Fruit fly (Drosophila melanogaster): ENCODE data around the gene CG5953.
A peak's percentile ranks its signal among the peaks of the same experiment; 100 is the strongest.

Gene CG5953

DNA sequence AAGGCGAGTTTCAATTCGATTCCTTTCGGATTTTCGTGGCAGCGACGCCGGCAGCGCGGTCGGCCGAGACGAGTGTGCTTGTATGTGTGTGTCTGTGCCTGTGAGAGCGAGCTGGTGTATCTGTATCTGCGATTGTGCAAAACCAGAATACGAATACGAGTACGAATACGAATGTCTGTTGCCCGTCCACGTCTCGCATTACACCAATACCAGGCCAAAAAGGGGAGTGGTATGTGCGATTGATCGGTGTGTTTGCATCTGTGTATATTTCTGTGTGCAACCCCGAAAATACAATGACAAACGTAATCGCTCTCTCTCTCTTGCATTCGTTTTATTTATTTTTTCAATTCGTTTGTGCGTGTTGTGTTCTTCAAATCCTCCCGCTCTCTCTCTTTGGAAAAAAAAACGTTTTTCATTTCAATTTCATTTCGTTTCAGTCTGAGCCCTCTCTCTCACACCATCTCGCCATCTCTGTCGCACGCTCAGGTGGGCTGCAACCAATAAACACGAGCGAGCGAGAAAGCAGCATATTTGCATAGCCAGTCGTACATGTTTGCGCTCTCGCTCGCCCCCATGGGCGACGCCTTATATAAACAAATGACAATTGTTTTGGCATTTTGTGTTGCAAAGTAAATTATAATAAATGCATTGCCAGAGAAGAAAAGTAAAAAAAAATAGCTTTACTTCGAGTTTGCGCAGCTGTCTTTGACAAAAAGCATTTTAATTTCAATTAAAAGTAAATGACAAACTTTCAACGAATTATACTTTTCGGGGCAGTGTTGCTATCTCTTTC, 46.5 kb downstream of the CG5953 start (continued):
- TF ChIP-seq CG4730 (GFP tag; IDR thresholded peaks at IDR 0.05) (no peak), CG2875 (GFP tag; optimal IDR thresholded peaks at IDR 0.05) (no peak), stwl (tag; optimal IDR thresholded peaks at IDR 0.05) (peak; percentile 11), tio (GFP tag; optimal IDR thresholded peaks at IDR 0.05) (peak; percentile 31), Tbp (GFP tag; optimal IDR thresholded peaks at IDR 0.05) (no peak), bab2 (GFP tag; optimal IDR thresholded peaks at IDR 0.05) (peak; percentile 39), CHES-1-like (GFP tag; optimal IDR thresholded peaks at IDR 0.05) (peak; percentile 12), wek (GFP tag; optimal IDR thresholded peaks at IDR 0.05) (peak; percentile 56), HmgD (GFP tag; optimal IDR thresholded peaks at IDR 0.05) (peak; percentile 81), CG12744 (GFP tag; optimal IDR thresholded peaks at IDR 0.05) (peak; percentile 52), Lpt (GFP tag; optimal IDR thresholded peaks at IDR 0.05) (no peak), CG2678 (tag; optimal IDR thresholded peaks at IDR 0.05) (no peak), ap (GFP tag; IDR thresholded peaks at IDR 0.05) (0 out of 2 replicates have a peak, but pooled peaks have one; percentile 29), CG8944 (GFP tag; optimal IDR thresholded peaks at IDR 0.05) (no peak), CG1024 (GFP tag; IDR thresholded peaks at IDR 0.05) (peak; percentile 57; the same call in 1 of the 2 replicates), CG30020 (tag; optimal IDR thresholded peaks at IDR 0.05) (peak; percentile 1), CG17829 (tag; optimal IDR thresholded peaks at IDR 0.05) (peak; percentile 44), CG11696 (GFP tag; IDR thresholded peaks at IDR 0.05) (no peak), CG12299 (tag; optimal IDR thresholded peaks at IDR 0.05) (no peak), Hand (GFP tag; optimal IDR thresholded peaks at IDR 0.05) (no peak), org-1 (GFP tag; optimal IDR thresholded peaks at IDR 0.05) (no peak), CG13424 (tag; optimal IDR thresholded peaks at IDR 0.05) (peak; percentile 3), knrl (GFP tag; IDR thresholded peaks at IDR 0.05; ENCODE audit: partially characterized antibody) (peak; percentile 37; the same call in 1 of the 3 replicates), Poxn (GFP tag; IDR thresholded peaks at IDR 0.05) (no peak), scrt (GFP tag; optimal IDR thresholded peaks at IDR 0.05) (no peak), aop (GFP tag; IDR thresholded peaks at IDR 0.05) (no peak), zfh1 (GFP tag; IDR thresholded peaks at IDR 0.05) (peak; percentile 64; the same call in 2 of the 3 replicates), Camta (GFP tag; optimal IDR thresholded peaks at IDR 0.05) (peak; percentile 34), CG12659 (GFP tag; optimal IDR thresholded peaks at IDR 0.05) (peak; percentile 0), NC2α (GFP tag; optimal IDR thresholded peaks at IDR 0.05) (no peak), CG15514 (GFP tag; optimal IDR thresholded peaks at IDR 0.05) (no peak), grn (GFP tag; optimal IDR thresholded peaks at IDR 0.05) (no peak), CG13894 (tag; optimal IDR thresholded peaks at IDR 0.05) (no peak), CG34376 (GFP tag; optimal IDR thresholded peaks at IDR 0.05) (no peak), CG11247 (GFP tag; IDR thresholded peaks at IDR 0.05) (0 out of 2 replicates have a peak, but pooled peaks have one; percentile 26), CG7928 (GFP tag; optimal IDR thresholded peaks at IDR 0.05) (no peak), Fer1 (GFP tag; optimal IDR thresholded peaks at IDR 0.05) (no peak), prd (optimal IDR thresholded peaks at IDR 0.05) (no peak), prd (GFP tag; IDR thresholded peaks at IDR 0.05) (peak; percentile 56), CG10147 (GFP tag; optimal IDR thresholded peaks at IDR 0.05) (no peak), trem (tag; optimal IDR thresholded peaks at IDR 0.05) (no peak), CG15073 (GFP tag; optimal IDR thresholded peaks at IDR 0.05) (no peak), Antp (GFP tag; optimal IDR thresholded peaks at IDR 0.05) (peak; percentile 19), lbe (GFP tag; optimal IDR thresholded peaks at IDR 0.05) (no peak), CG9797 (GFP tag; optimal IDR thresholded peaks at IDR 0.05) (no peak), CG10274 (GFP tag; optimal IDR thresholded peaks at IDR 0.05) (peak; percentile 10), gcm (GFP tag; optimal IDR thresholded peaks at IDR 0.05) (no peak), CG34224 (GFP tag; IDR thresholded peaks at IDR 0.05; ENCODE audit: partially characterized antibody) (no peak), MESR4 (GFP tag; optimal IDR thresholded peaks at IDR 0.05) (no peak)
